Worm (Caenorhabditis elegans): ENCODE measurements around the gene dlc-5.

dlc-5 gene

ce11 chrIV:6427223-6427622, 10.8 kb upstream of the dlc-5 start:
- no peak for TF ChIP-seq fkh-6 (tag; optimal IDR thresholded peaks at IDR 0.05)
- no peak for TF ChIP-seq dve-1 (tag; optimal IDR thresholded peaks at IDR 0.05)
- no peak for TF ChIP-seq nfya-1 (tag; optimal IDR thresholded peaks at IDR 0.05)
- no peak for TF ChIP-seq ama-1 (optimal IDR thresholded peaks at IDR 0.05)

ce11 chrIV:6431582-6431981, 6.4 kb upstream of the dlc-5 start, which contains the start of gene acp-7:
Gene acp-7, minus strand, starts transcription at chrIV:6431682.
- no peak for TF ChIP-seq mec-3 (tag; optimal IDR thresholded peaks at IDR 0.05; ENCODE audit: borderline replicate concordance)
- TF ChIP-seq unc-86 (tag; optimal IDR thresholded peaks at IDR 0.05) = no peak
- TF ChIP-seq ceh-45 (GFP tag; IDR thresholded peaks at IDR 0.05) = no peak

ce11 chrIV:6432375-6432774, 5.6 kb upstream of the dlc-5 start:
- no peak for TF ChIP-seq ceh-14 (tag; optimal IDR thresholded peaks at IDR 0.05)

DNA sequence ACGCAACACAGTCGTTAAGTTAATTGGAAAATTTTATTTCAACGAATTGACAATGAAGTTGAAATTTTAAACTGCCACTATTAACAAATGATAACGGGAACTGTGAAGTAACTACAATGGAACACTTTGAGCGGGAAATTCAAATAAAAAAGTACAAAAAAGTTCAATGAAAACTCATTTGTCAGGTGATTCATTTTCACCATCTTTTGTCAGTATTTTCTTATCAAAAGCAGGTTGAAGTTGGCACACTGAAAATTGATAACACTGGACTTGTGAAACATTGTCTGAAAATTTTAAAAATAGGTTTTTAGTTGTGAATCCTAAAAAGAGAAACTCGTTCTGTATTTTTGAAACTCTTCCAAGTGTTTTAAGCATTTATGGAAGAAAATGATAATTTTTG, 4.6 kb upstream of the dlc-5 start:
- TF ChIP-seq unc-3 (GFP tag; conservative IDR thresholded peaks at IDR 0.05) (no peak), unc-3 (tag; optimal IDR thresholded peaks at IDR 0.05) (no peak), syd-9 (tag; optimal IDR thresholded peaks at IDR 0.05) (no peak), F13H6.1 (tag; optimal IDR thresholded peaks at IDR 0.05) (no peak)

DNA sequence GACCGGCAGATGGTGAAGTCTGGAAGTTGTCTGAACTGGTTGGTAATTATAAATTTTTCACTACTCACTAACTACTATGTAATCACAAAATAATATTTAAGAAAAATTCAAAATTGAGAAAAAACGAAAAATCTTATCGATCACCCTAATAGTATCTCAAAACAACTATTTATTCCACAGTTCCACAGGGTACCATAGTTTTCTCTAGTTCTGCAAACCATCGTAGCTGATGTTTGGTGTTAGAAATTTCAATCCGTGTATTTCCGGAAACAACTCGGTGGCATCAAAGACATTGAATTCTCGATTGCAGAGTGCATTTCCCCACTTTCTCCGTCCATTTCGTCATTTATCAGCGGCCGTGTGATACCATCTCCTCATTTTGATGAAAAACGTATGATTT, 3.6 kb downstream of the dlc-5 start, which contains the start of gene Y73B6BL.31:
Y73B6BL.31 (plus strand) TSS at position 301 of the 400 bp plus-strand sequence.
- no peak for TF ChIP-seq C38D4.7 (GFP tag; optimal IDR thresholded peaks at IDR 0.05)
- TF ChIP-seq syd-9 (tag; optimal IDR thresholded peaks at IDR 0.05) = no peak
- no peak for TF ChIP-seq npax-4 (tag; optimal IDR thresholded peaks at IDR 0.05)
- TF ChIP-seq K09A11.1 (tag; optimal IDR thresholded peaks at IDR 0.05; ENCODE audit: insufficient read depth) = no peak
- TF ChIP-seq ceh-31 (tag; optimal IDR thresholded peaks at IDR 0.05) = no peak
- no peak for TF ChIP-seq ama-1 (optimal IDR thresholded peaks at IDR 0.05)
- no peak for TF ChIP-seq unc-55 (GFP tag; optimal IDR thresholded peaks at IDR 0.05)

ce11 chrIV:6442016-6442618, 4.1 kb downstream of the dlc-5 start:
- TF ChIP-seq ceh-18 (tag; optimal IDR thresholded peaks at IDR 0.05) (no peak), madf-2 (tag; optimal IDR thresholded peaks at IDR 0.05) (no peak), elt-2 (tag; optimal IDR thresholded peaks at IDR 0.05) (no peak), tbx-2 (tag; optimal IDR thresholded peaks at IDR 0.05) (no peak), sox-2 (GFP tag; IDR thresholded peaks at IDR 0.05) (no peak), sox-4 (tag; optimal IDR thresholded peaks at IDR 0.05) (no peak), ref-2 (tag; optimal IDR thresholded peaks at IDR 0.05) (no peak), pat-9 (tag; optimal IDR thresholded peaks at IDR 0.05) (no peak), ets-4 (tag; optimal IDR thresholded peaks at IDR 0.05) (no peak), fkh-6 (tag; optimal IDR thresholded peaks at IDR 0.05) (no peak), unc-42 (tag; optimal IDR thresholded peaks at IDR 0.05) (no peak), K09A11.1 (tag; optimal IDR thresholded peaks at IDR 0.05; ENCODE audit: insufficient read depth) (no peak), odd-2 (tag; optimal IDR thresholded peaks at IDR 0.05) (no peak), syd-9 (tag; optimal IDR thresholded peaks at IDR 0.05) (no peak), lin-11 (tag; optimal IDR thresholded peaks at IDR 0.05) (no peak), K02D7.2 (tag; optimal IDR thresholded peaks at IDR 0.05) (no peak), rnt-1 (tag; optimal IDR thresholded peaks at IDR 0.05) (no peak), hlh-13 (GFP tag; optimal IDR thresholded peaks at IDR 0.05) (no peak), unc-55 (GFP tag; optimal IDR thresholded peaks at IDR 0.05) (no peak)

Data from whole organism, late embryonic.